Fruit fly (Drosophila melanogaster) whole organism, embryonic: Measurements from ENCODE around the gene Tom40.

Experiments used
- Dek ChIP-seq: fragments of 200-800 bp; sonication (Bioruptor generic); optimal IDR thresholded peaks from 3 replicates; lab custom pipeline; 2019; ENCODE audit warnings: missing biosample characterization, mild to moderate bottlenecking, missing genetic modification characterization, moderate library complexity
- Neu2 ChIP-seq: fragments of 200-800 bp; sonication (Bioruptor generic); optimal IDR thresholded peaks from 3 replicates; lab custom pipeline; 2016; ENCODE audit warnings: missing biosample characterization, missing genetic modification characterization, borderline replicate concordance
- Stat92E ChIP-seq, 3 experiments: fragments of >200 bp in 2 of 3; fragments of 200-800 bp in 1 of 3; sonication (Bioruptor generic) in 1 of 3; optimal IDR thresholded peaks; 2 replicates each; lab custom pipeline; 2017 to 2019; ENCODE audit warnings: missing biosample characterization in 3 of 3, missing genetic modification characterization in 3 of 3, mild to moderate bottlenecking in 1 of 3, moderate library complexity in 1 of 3

dm6 chrX:7717832-7718231 lies 18.9 kb upstream of the Tom40 start, which contains the start of gene CG15478:
- TF ChIP-seq Dek (tag; lab: Kevin White, UChicago) (no peak), Stat92E (GFP tag; optimal IDR thresholded peaks at IDR 0.05; lab: Kevin White, UChicago) (no peak), Neu2 (GFP tag; lab: Kevin White, UChicago) (no peak)
